Worm (Caenorhabditis elegans) whole organism, L1 larva: Measurements from ENCODE around the gene C07E3.8.

Source experiments
- C16A3.4 ChIP-seq: fragments of 150-350 bp; optimal IDR thresholded peaks from 2 replicates; lab custom pipeline; 2014; ENCODE audit warnings: missing biosample characterization, missing genetic modification characterization
- aly-2 ChIP-seq: fragments of 150-350 bp; optimal IDR thresholded peaks from 2 replicates; lab custom pipeline; 2014; ENCODE audit warnings: missing biosample characterization, missing genetic modification characterization
- ceh-8 ChIP-seq: fragments of 200-800 bp; sonication (Bioruptor generic); optimal IDR thresholded peaks from 2 replicates; lab custom pipeline; 2018; ENCODE audit warnings: mild to moderate bottlenecking, missing genetic modification characterization, moderate library complexity, missing compliant biosample characterization
- dpl-1 ChIP-seq, 3 experiments: fragments of 150-350 bp in 2 of 3; sonication (generic microtip) in 1 of 3; optimal IDR thresholded peaks; 2 replicates each; lab custom pipeline; 2014 to 2017; ENCODE audit warnings: missing biosample characterization in 3 of 3, missing genetic modification characterization in 3 of 3, missing genetic modification reagents in 3 of 3
- efl-1 ChIP-seq, 4 experiments: fragments of 150-350 bp; optimal IDR thresholded peaks in 3 of 4; peaks in 1 of 4; 1 replicate in 1 of 4; 2 replicates in 3 of 4; lab custom pipeline; 2014; ENCODE audit warnings: missing biosample characterization in 2 of 4, missing genetic modification characterization in 2 of 4, missing genetic modification reagents in 2 of 4
- efl-3 ChIP-seq: fragments of 200-800 bp; sonication (Bioruptor generic); optimal IDR thresholded peaks from 2 replicates; lab custom pipeline; 2018; ENCODE audit warnings: mild to moderate bottlenecking, missing genetic modification characterization, missing compliant biosample characterization
- elt-2 ChIP-seq: sonication (generic microtip); optimal IDR thresholded peaks from 2 replicates; lab custom pipeline; 2016; ENCODE audit warnings: missing genetic modification characterization, mild to moderate bottlenecking, inconsistent platforms, missing compliant biosample characterization, missing genetic modification reagents
- elt-3 ChIP-seq, 6 experiments: fragments of 150-350 bp in 1 of 6; sonication (generic microtip); optimal IDR thresholded peaks; 2 replicates each; lab custom pipeline; 2017 to 2018; ENCODE audit warnings: missing biosample characterization in 6 of 6, missing genetic modification characterization in 6 of 6, inconsistent platforms in 1 of 6
- fkh-4 ChIP-seq: sonication (generic microtip); optimal IDR thresholded peaks from 2 replicates; lab custom pipeline; 2016; ENCODE audit warnings: missing compliant biosample characterization, missing genetic modification characterization, borderline replicate concordance
- fkh-8 ChIP-seq: sonication (generic microtip); optimal IDR thresholded peaks from 2 replicates; lab custom pipeline; 2016; ENCODE audit warnings: mild to moderate bottlenecking, missing genetic modification characterization, missing compliant biosample characterization
- fos-1 ChIP-seq: fragments of 150-350 bp; optimal IDR thresholded peaks from 2 replicates; lab custom pipeline; 2014; ENCODE audit warnings: missing biosample characterization, missing genetic modification characterization
- hlh-17 ChIP-seq: fragments of 200-800 bp; sonication (Bioruptor generic); optimal IDR thresholded peaks from 2 replicates; lab custom pipeline; 2018; ENCODE audit warnings: missing genetic modification characterization, mild to moderate bottlenecking, missing compliant biosample characterization, moderate library complexity, borderline replicate concordance
- hlh-4 ChIP-seq: sonication (generic microtip); optimal IDR thresholded peaks from 2 replicates; lab custom pipeline; 2016; ENCODE audit warnings: mild to moderate bottlenecking, missing genetic modification characterization, missing compliant biosample characterization
- hpl-2 ChIP-seq: fragments of 150-350 bp; optimal IDR thresholded peaks from 2 replicates; lab custom pipeline; 2014; ENCODE audit warnings: missing biosample characterization, missing genetic modification reagents, missing genetic modification characterization
- isw-1 ChIP-seq: fragments of 200-800 bp; sonication (Bioruptor generic); IDR thresholded peaks from 2 replicates; pipeline ENCODE4 v1.3.6; 2022; ENCODE audit warnings: missing genetic modification characterization, missing compliant biosample characterization
- jun-1 ChIP-seq: fragments of 150-350 bp; optimal IDR thresholded peaks from 2 replicates; lab custom pipeline; 2014; ENCODE audit warnings: missing biosample characterization, missing genetic modification reagents, missing genetic modification characterization
- lin-15B ChIP-seq: fragments of 150-350 bp; sonication (generic microtip); optimal IDR thresholded peaks from 3 replicates; lab custom pipeline; 2014; ENCODE audit warnings: missing biosample characterization, missing genetic modification characterization
- lir-3 ChIP-seq: sonication (generic microtip); optimal IDR thresholded peaks from 2 replicates; lab custom pipeline; 2016; ENCODE audit warnings: mild to moderate bottlenecking, missing genetic modification characterization, moderate library complexity, missing compliant biosample characterization; ENCODE audit not compliant: poor library complexity
- lsy-2 ChIP-seq, 2 experiments: fragments of 150-350 bp; optimal IDR thresholded peaks; 2 replicates each; lab custom pipeline; 2014; ENCODE audit warnings: missing biosample characterization in 2 of 2, missing genetic modification characterization in 2 of 2
- mab-9 ChIP-seq: fragments of 200-800 bp; sonication (Bioruptor generic); IDR thresholded peaks from 2 replicates; pipeline ENCODE4 v1.3.6; 2022; ENCODE audit warnings: missing genetic modification reagents, missing genetic modification characterization, missing compliant biosample characterization
- nhr-12 ChIP-seq: sonication (generic microtip); optimal IDR thresholded peaks from 2 replicates; lab custom pipeline; 2017; ENCODE audit warnings: missing biosample characterization, missing genetic modification characterization
- nhr-28 ChIP-seq: fragments of 150-350 bp; optimal IDR thresholded peaks from 2 replicates; lab custom pipeline; 2014; ENCODE audit warnings: missing biosample characterization, missing genetic modification characterization
- nhr-85 ChIP-seq: sonication (generic microtip); peaks from one replicate; lab custom pipeline; 2016; ENCODE audit warnings: missing genetic modification characterization, inconsistent platforms, missing compliant biosample characterization
- nhr-90 ChIP-seq: sonication (generic microtip); optimal IDR thresholded peaks from 2 replicates; lab custom pipeline; 2016; ENCODE audit warnings: mild to moderate bottlenecking, missing genetic modification characterization, missing compliant biosample characterization; ENCODE audit not compliant: poor library complexity
- pax-3 ChIP-seq: fragments of 200-800 bp; sonication (Bioruptor generic); optimal IDR thresholded peaks from 2 replicates; lab custom pipeline; 2018; ENCODE audit warnings: mild to moderate bottlenecking, missing genetic modification characterization, moderate library complexity, missing compliant biosample characterization
- pqm-1 ChIP-seq: sonication (generic microtip); optimal IDR thresholded peaks from 3 replicates; lab custom pipeline; 2017; ENCODE audit warnings: missing biosample characterization, missing genetic modification characterization
- rnt-1 ChIP-seq: sonication (generic microtip); optimal IDR thresholded peaks from 2 replicates; lab custom pipeline; 2016; ENCODE audit warnings: mild to moderate bottlenecking, missing genetic modification characterization, moderate library complexity, missing compliant biosample characterization
- skn-1 ChIP-seq: fragments of 150-350 bp; optimal IDR thresholded peaks from 2 replicates; lab custom pipeline; 2014; ENCODE audit warnings: missing biosample characterization, missing genetic modification characterization
- snpc-4 ChIP-seq: fragments of 150-350 bp; optimal IDR thresholded peaks from 2 replicates; lab custom pipeline; 2014; ENCODE audit warnings: missing biosample characterization, missing genetic modification characterization
- sup-37 ChIP-seq: fragments of 200-800 bp; sonication (Bioruptor generic); optimal IDR thresholded peaks from 2 replicates; lab custom pipeline; 2018; ENCODE audit warnings: mild to moderate bottlenecking, missing genetic modification characterization, missing compliant biosample characterization
- vab-15 ChIP-seq: sonication (generic microtip); optimal IDR thresholded peaks from 2 replicates; lab custom pipeline; 2017; ENCODE audit warnings: missing genotype, mild to moderate bottlenecking, missing genetic modification characterization, missing compliant biosample characterization
- xbp-1 ChIP-seq: sonication (generic microtip); optimal IDR thresholded peaks from 2 replicates; lab custom pipeline; 2016; ENCODE audit warnings: missing genetic modification characterization, missing compliant biosample characterization
- ztf-4 ChIP-seq: fragments of 150-350 bp; optimal IDR thresholded peaks from 2 replicates; lab custom pipeline; 2014; ENCODE audit warnings: missing biosample characterization, missing genetic modification characterization

The C07E3.8 gene

ce11 chrII:10308726-10309125 lies 43.3 kb upstream of the C07E3.8 start, which contains the start of gene gcy-4:
gcy-4 (minus strand) TSS chrII:10308826.
- TF ChIP-seq vab-15 (tag; lab: Kevin White, UChicago) (no peak), dpl-1 (GFP tag; optimal IDR thresholded peaks at IDR 0.05; lab: Kevin White, UChicago) (no peak), aly-2 (tag; lab: Kevin White, UChicago) (no peak), nhr-12 (tag; lab: Kevin White, UChicago) (no peak), nhr-90 (tag; lab: Kevin White, UChicago) (no peak), elt-2 (tag; lab: Kevin White, UChicago) (no peak), lir-3 (no peak), mab-9 (GFP tag; lab: Robert Waterston, UW) (no peak)

- TF ChIP-seq C16A3.4 (tag; lab: Kevin White, UChicago) (no peak), fos-1 (tag; lab: Kevin White, UChicago) (no peak), hlh-4 (tag; lab: Kevin White, UChicago) (no peak), pqm-1 (tag; lab: Kevin White, UChicago) (no peak), nhr-28 (tag; lab: Kevin White, UChicago) (no peak), lir-3 (no peak), ztf-4 (no peak), sup-37 (GFP tag; lab: Kevin White, UChicago) (no peak), nhr-12 (tag; lab: Kevin White, UChicago) (no peak), xbp-1 (tag; lab: Kevin White, UChicago) (no peak), nhr-85 (no peak), fkh-8 (tag; lab: Kevin White, UChicago) (no peak), lsy-2 (tag; optimal IDR thresholded peaks at IDR 0.05; lab: Kevin White, UChicago) (no peak), hpl-2 (GFP tag; lab: Kevin White, UChicago) (no peak), nhr-90 (tag; lab: Kevin White, UChicago) (no peak), hlh-17 (GFP tag; lab: Kevin White, UChicago) (no peak)
Observed at ce11 chrII:10309337-10309736, 42.7 kb upstream of the C07E3.8 start, which contains the start of gene ZK970.8. ZK970.8 (plus strand) TSS chrII:10309637.

ce11 chrII:10311973-10312372 lies 40.1 kb upstream of the C07E3.8 start, which contains the start of gene srlf-34:
srlf-34 (plus strand) TSS chrII:10312293.
- no peak for TF ChIP-seq lin-15B (tag; lab: Kevin White, UChicago)
- no peak for TF ChIP-seq fkh-4 (tag; lab: Kevin White, UChicago)
- no peak for TF ChIP-seq efl-1 (optimal IDR thresholded peaks at IDR 0.05; lab: Kevin White, UChicago)
- peak in 1 of 2 experiments; percentile 10 for TF ChIP-seq efl-1 (GFP tag; optimal IDR thresholded peaks at IDR 0.05 in 1 of 2; lab: Kevin White, UChicago)
- TF ChIP-seq nhr-85, result peak; percentile 76

ce11 chrII:10315252-10315651 lies 36.8 kb upstream of the C07E3.8 start, which contains the start of gene idpp-8:
idpp-8 (plus strand) TSS chrII:10315552.
- TF ChIP-seq skn-1 (tag; lab: Kevin White, UChicago) (no peak), lin-15B (tag; lab: Kevin White, UChicago) (no peak), efl-3 (GFP tag; lab: Kevin White, UChicago) (no peak), ceh-8 (GFP tag; lab: Kevin White, UChicago) (no peak), efl-1 (optimal IDR thresholded peaks at IDR 0.05; lab: Kevin White, UChicago) (no peak), efl-1 (GFP tag; optimal IDR thresholded peaks at IDR 0.05 in 1 of 2; lab: Kevin White, UChicago) (no peak), nhr-28 (tag; lab: Kevin White, UChicago) (no peak), jun-1 (tag; lab: Kevin White, UChicago) (no peak), pax-3 (no peak), snpc-4 (tag; lab: Kevin White, UChicago) (no peak), rnt-1 (tag; lab: Kevin White, UChicago) (no peak)

ce11 chrII:10316119-10316518 lies 35.9 kb upstream of the C07E3.8 start, which contains the start of gene gcy-5:
gcy-5 (minus strand) TSS chrII:10316219.
- TF ChIP-seq elt-3 (tag; optimal IDR thresholded peaks at IDR 0.05; lab: Kevin White, UChicago) (no peak), efl-1 (optimal IDR thresholded peaks at IDR 0.05; lab: Kevin White, UChicago) (no peak), efl-1 (GFP tag; optimal IDR thresholded peaks at IDR 0.05 in 1 of 2; lab: Kevin White, UChicago) (no peak), isw-1 (GFP tag; lab: Robert Waterston, UW) (no peak), nhr-85 (no peak)
- TF ChIP-seq, all 84 proteins: peak for 0
